Worm (Caenorhabditis elegans) whole organism, L4 larva: ENCODE data around the gene msp-59.
"Not testable (repeated sequence)": the region's sequence is repeated elsewhere in the genome, so short reads cannot be mapped to it uniquely, and the experiment has no call there.

ENCODE experiments used
- D1046.2 ChIP-seq: fragments of 200-800 bp; sonication (Bioruptor generic); IDR thresholded peaks from 2 replicates; pipeline ENCODE4 v1.3.6; 2022; ENCODE audit warnings: missing genetic modification characterization, missing compliant biosample characterization
- F26F4.8 ChIP-seq: fragments of 200-800 bp; sonication (Bioruptor generic); conservative IDR thresholded peaks from 2 replicates; pipeline ENCODE4 v1.3.6; 2022; ENCODE audit warnings: missing genetic modification characterization, missing compliant biosample characterization
- Y5F2A.4 ChIP-seq: fragments of 200-800 bp; sonication (Bioruptor generic); optimal IDR thresholded peaks from 2 replicates; lab custom pipeline; 2018; ENCODE audit warnings: mild to moderate bottlenecking, missing genetic modification characterization, missing compliant biosample characterization
- Y75B8A.6 ChIP-seq: fragments of 200-800 bp; sonication (Bioruptor generic); IDR thresholded peaks from 2 replicates; pipeline ENCODE4 v1.3.6; 2022; ENCODE audit warnings: missing genetic modification reagents, missing genetic modification characterization, missing compliant biosample characterization
- ZK546.5 ChIP-seq, 2 experiments: sonication (generic microtip); optimal IDR thresholded peaks; 2 replicates each; lab custom pipeline; 2017; ENCODE audit warnings: missing biosample characterization in 2 of 2, missing genetic modification characterization in 2 of 2
- aha-1 ChIP-seq: fragments of 150-350 bp; peaks from one replicate; lab custom pipeline; 2014; ENCODE audit warnings: missing biosample characterization, missing genetic modification characterization
- aly-2 ChIP-seq: sonication (generic microtip); optimal IDR thresholded peaks from 2 replicates; lab custom pipeline; 2018; ENCODE audit warnings: missing biosample characterization, missing genetic modification characterization
- daf-12 ChIP-seq: fragments of 150-350 bp; optimal IDR thresholded peaks from 2 replicates; lab custom pipeline; 2014; ENCODE audit warnings: missing biosample characterization, missing genetic modification reagents, missing genetic modification characterization
- daf-16 ChIP-seq, 3 experiments: sonication (generic microtip); optimal IDR thresholded peaks; 2 replicates each; lab custom pipeline; 2016 to 2017; ENCODE audit warnings: missing genetic modification characterization in 3 of 3, missing genetic modification reagents in 3 of 3, mild to moderate bottlenecking in 2 of 3, missing compliant biosample characterization in 2 of 3, missing biosample characterization in 1 of 3, moderate library complexity in 1 of 3
- daf-19 ChIP-seq: fragments of 200-800 bp; sonication (Bioruptor generic); conservative IDR thresholded peaks from 2 replicates; pipeline ENCODE4 v1.3.6; 2022; ENCODE audit warnings: missing genetic modification characterization, missing compliant biosample characterization
- dmd-6 ChIP-seq: fragments of 200-800 bp; sonication (Bioruptor generic); IDR thresholded peaks from 2 replicates; pipeline ENCODE4 v1.3.6; 2022; ENCODE audit warnings: missing genetic modification reagents, missing genetic modification characterization, missing compliant biosample characterization
- dmd-9 ChIP-seq: fragments of 200-800 bp; sonication (Bioruptor generic); IDR thresholded peaks from 2 replicates; pipeline ENCODE4 v1.3.6; 2022; ENCODE audit warnings: missing genetic modification reagents, missing genetic modification characterization, missing compliant biosample characterization
- dve-1 ChIP-seq: sonication (generic microtip); optimal IDR thresholded peaks from 2 replicates; lab custom pipeline; 2017; ENCODE audit warnings: antibody characterized with exemption, mild to moderate bottlenecking, missing genetic modification characterization, missing compliant biosample characterization; ENCODE audit not compliant: insufficient read depth
- hlh-11 ChIP-seq: fragments of 200-800 bp; sonication (Bioruptor generic); optimal IDR thresholded peaks from 2 replicates; lab custom pipeline; 2018; ENCODE audit warnings: mild to moderate bottlenecking, missing genetic modification characterization, missing compliant biosample characterization
- lin-15B ChIP-seq: fragments of 150-350 bp; sonication (generic microtip); optimal IDR thresholded peaks from 3 replicates; lab custom pipeline; 2014; ENCODE audit warnings: missing biosample characterization, missing genetic modification characterization
- lin-29 ChIP-seq: fragments of 200-800 bp; sonication (Bioruptor generic); IDR thresholded peaks from 2 replicates; pipeline ENCODE4 v1.3.6; 2022; ENCODE audit warnings: missing genetic modification reagents, missing genetic modification characterization, missing compliant biosample characterization
- lin-38 ChIP-seq: fragments of 200-800 bp; sonication (Bioruptor generic); IDR thresholded peaks from 2 replicates; pipeline ENCODE4 v1.3.6; 2022; ENCODE audit warnings: missing genetic modification reagents, missing genetic modification characterization, missing compliant biosample characterization
- lsy-2 ChIP-seq, 2 experiments: fragments of 150-350 bp in 1 of 2; sonication (generic microtip) in 1 of 2; optimal IDR thresholded peaks; 2 replicates each; lab custom pipeline; 2014 to 2017; ENCODE audit warnings: missing biosample characterization in 2 of 2, missing genetic modification characterization in 2 of 2
- madf-9 ChIP-seq: fragments of 200-800 bp; sonication (Bioruptor generic); conservative IDR thresholded peaks from 2 replicates; pipeline ENCODE4 v1.3.6; 2022; ENCODE audit warnings: missing genetic modification reagents, missing genetic modification characterization, missing compliant biosample characterization
- mdt-29 ChIP-seq: fragments of 200-800 bp; sonication (Bioruptor generic); IDR thresholded peaks from 2 replicates; pipeline ENCODE4 v1.3.6; 2022; ENCODE audit warnings: missing genetic modification reagents, missing genetic modification characterization, missing compliant biosample characterization
- nhr-10 ChIP-seq: fragments of 150-350 bp; optimal IDR thresholded peaks from 2 replicates; lab custom pipeline; 2014; ENCODE audit warnings: missing biosample characterization, missing genetic modification characterization
- nhr-237 ChIP-seq: sonication (generic microtip); optimal IDR thresholded peaks from 2 replicates; lab custom pipeline; 2017; ENCODE audit warnings: missing biosample characterization, missing genetic modification characterization
- nhr-28 ChIP-seq: fragments of 150-350 bp; optimal IDR thresholded peaks from 2 replicates; lab custom pipeline; 2014; ENCODE audit warnings: missing biosample characterization, missing genetic modification characterization
- nhr-76 ChIP-seq: fragments of 150-350 bp; optimal IDR thresholded peaks from 2 replicates; lab custom pipeline; 2014; ENCODE audit warnings: missing biosample characterization, missing genetic modification characterization
- pqm-1 ChIP-seq: sonication (generic microtip); optimal IDR thresholded peaks from 2 replicates; lab custom pipeline; 2017; ENCODE audit warnings: missing biosample characterization, missing genetic modification characterization
- unc-130 ChIP-seq: sonication (generic microtip); optimal IDR thresholded peaks from 2 replicates; lab custom pipeline; 2016; ENCODE audit warnings: missing genetic modification reagents, missing genetic modification characterization, missing compliant biosample characterization
- unc-62 ChIP-seq, 3 experiments: fragments of 150-350 bp in 1 of 3; sonication (generic microtip); optimal IDR thresholded peaks in 2 of 3; peaks in 1 of 3; 1 replicate in 1 of 3; 2 replicates in 2 of 3; lab custom pipeline; 2014 to 2017; ENCODE audit warnings: missing biosample characterization in 3 of 3, missing genetic modification characterization in 3 of 3, missing genetic modification reagents in 3 of 3, missing genotype in 1 of 3
- zfp-2 ChIP-seq: sonication (generic microtip); optimal IDR thresholded peaks from 2 replicates; lab custom pipeline; 2016; ENCODE audit warnings: mild to moderate bottlenecking, missing genetic modification characterization, missing compliant biosample characterization
- zfp-3 ChIP-seq: fragments of 200-800 bp; sonication (Bioruptor generic); conservative IDR thresholded peaks from 2 replicates; pipeline ENCODE4 v1.3.6; 2022; ENCODE audit warnings: missing genetic modification reagents, missing genetic modification characterization, missing compliant biosample characterization

msp-59 gene

DNA sequence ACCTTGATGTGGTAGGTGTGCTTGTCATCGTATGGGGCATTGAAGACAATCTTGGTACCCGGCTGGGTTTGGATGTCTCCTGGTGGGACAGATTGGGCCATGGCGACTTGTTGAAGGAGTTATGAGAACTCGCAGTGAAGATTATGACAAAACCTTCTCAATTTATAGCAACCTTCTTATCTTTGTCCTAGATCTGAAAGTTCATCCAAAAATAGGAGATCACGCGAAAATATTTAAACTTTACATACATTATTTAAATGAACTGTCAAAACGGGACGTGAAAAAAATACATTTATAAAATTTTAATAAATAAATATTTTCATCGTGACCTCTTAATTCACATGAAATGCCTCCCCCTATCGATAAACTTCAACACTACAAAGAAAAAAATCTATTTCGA, at the start of gene msp-59, which contains the start of gene ZK354.2:
Gene msp-59, minus strand, starts transcription at position 101 of the 400 bp plus-strand sequence.
Gene ZK354.2, plus strand, starts transcription at position 395 of the 400 bp plus-strand sequence.
- TF ChIP-seq F26F4.8 (GFP tag; lab: Robert Waterston, UW); Y5F2A.4 (GFP tag; lab: Kevin White, UChicago); zfp-2 (tag; lab: Kevin White, UChicago): not testable (repeated sequence)

DNA sequence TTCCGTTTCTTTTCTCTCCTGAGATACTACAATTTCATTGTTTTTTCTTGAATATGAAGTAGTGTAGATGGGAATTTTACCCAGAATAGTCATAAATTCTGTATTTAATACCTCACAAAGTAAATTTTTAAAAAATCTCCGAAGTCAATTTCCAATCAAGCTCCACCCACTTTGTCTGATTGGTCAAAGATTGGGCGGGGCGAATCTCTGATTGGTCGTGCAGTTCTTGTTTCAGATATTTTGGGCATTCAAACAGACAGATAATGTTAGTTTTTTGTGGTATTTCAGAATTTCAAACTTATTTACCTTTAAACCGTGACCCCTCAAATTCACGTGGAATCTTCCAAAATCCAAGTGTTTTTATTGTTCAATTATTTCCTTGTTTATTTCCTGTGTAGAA, 47.6 kb upstream of the msp-59 start, which contains the start of gene F41H10.5:
Gene F41H10.5, plus strand, starts transcription at position 375 of the 400 bp plus-strand sequence.
- no peak for TF ChIP-seq unc-62 (GFP tag; optimal IDR thresholded peaks at IDR 0.05 in 1 of 2; lab: Kevin White, UChicago)
- no peak for TF ChIP-seq unc-62 (tag; optimal IDR thresholded peaks at IDR 0.05; lab: Kevin White, UChicago)
- no peak for TF ChIP-seq madf-9 (GFP tag; lab: Robert Waterston, UW)
- TF ChIP-seq lin-29 (GFP tag; lab: Robert Waterston, UW): no peak
- TF ChIP-seq lin-15B (tag; lab: Kevin White, UChicago): no peak
- no peak for TF ChIP-seq zfp-3 (GFP tag; lab: Robert Waterston, UW)
- no peak for TF ChIP-seq nhr-237 (tag; lab: Kevin White, UChicago)
- no peak for TF ChIP-seq daf-19 (GFP tag; lab: Robert Waterston, UW)

ce11 chrIV:5354564-5354963, 41.7 kb upstream of the msp-59 start:
- TF ChIP-seq D1046.2 (GFP tag; lab: Robert Waterston, UW): no peak
- TF ChIP-seq nhr-10 (tag; lab: Kevin White, UChicago): no peak
- TF ChIP-seq nhr-76 (tag; lab: Kevin White, UChicago): no peak
- TF ChIP-seq Y5F2A.4 (GFP tag; lab: Kevin White, UChicago): no peak
- TF ChIP-seq unc-62 (GFP tag; optimal IDR thresholded peaks at IDR 0.05 in 1 of 2; lab: Kevin White, UChicago): peak in 1 of 2 experiments; percentile 96
- TF ChIP-seq unc-62 (tag; optimal IDR thresholded peaks at IDR 0.05; lab: Kevin White, UChicago): no peak

ce11 chrIV:5354124-5354523, 41.2 kb upstream of the msp-59 start, which contains the start of gene Y4C6B.1:
Gene Y4C6B.1 (plus strand): TSS chrIV:5354488.
- TF ChIP-seq dmd-9 (no peak), lin-38 (GFP tag; lab: Robert Waterston, UW) (peak; percentile 87), lsy-2 (tag; optimal IDR thresholded peaks at IDR 0.05; lab: Kevin White, UChicago) (peak in 1 of 2 experiments; percentile 83)

ce11 chrIV:5353364-5353763, 40.5 kb upstream of the msp-59 start, which contains the start of gene Y4C6B.7:
Gene Y4C6B.7 (minus strand): TSS chrIV:5353464.
- TF ChIP-seq daf-12 (tag; lab: Kevin White, UChicago) (no peak), aly-2 (no peak), Y75B8A.6 (GFP tag; lab: Robert Waterston, UW) (no peak), aha-1 (peak; percentile 46), unc-130 (GFP tag; lab: Kevin White, UChicago) (no peak), ZK546.5 (tag; optimal IDR thresholded peaks at IDR 0.05; lab: Kevin White, UChicago) (no peak), mdt-29 (GFP tag; lab: Robert Waterston, UW) (no peak)

- not testable (repeated sequence) for TF ChIP-seq daf-16 (GFP tag; optimal IDR thresholded peaks at IDR 0.05; lab: Kevin White, UChicago)
- TF ChIP-seq daf-16 (tag; optimal IDR thresholded peaks at IDR 0.05; lab: Kevin White, UChicago) (peak; percentile 40), hlh-11 (tag; lab: Kevin White, UChicago) (peak; percentile 30), dmd-6 (peak; percentile 62), aha-1 (peak; percentile 83), dve-1 (tag; lab: Kevin White, UChicago) (peak; percentile 74), nhr-28 (peak; percentile 35), pqm-1 (tag; lab: Kevin White, UChicago) (peak; percentile 84)
Measured at ce11 chrIV:5350480-5351193, 37.7 kb upstream of the msp-59 start, which contains the start of gene gba-4. Gene gba-4 (minus strand): TSS chrIV:5350897.
